Fruit fly (Drosophila melanogaster): ENCODE data around the gene Sec71.

Gene Sec71

dm6 chr2L:13801166-13801565 lies 7.8 kb downstream of the Sec71 start:
- TF ChIP-seq CG17385 (GFP tag; optimal IDR thresholded peaks at IDR 0.05) = peak; percentile 12
- TF ChIP-seq CG18764 (GFP tag; optimal IDR thresholded peaks at IDR 0.05) = no peak
- TF ChIP-seq CG13424 (tag; optimal IDR thresholded peaks at IDR 0.05) = peak; percentile 27
- TF ChIP-seq CG3281 (GFP tag; optimal IDR thresholded peaks at IDR 0.05) = peak; percentile 12
- TF ChIP-seq CG18599 (GFP tag; optimal IDR thresholded peaks at IDR 0.05) = peak; percentile 23
- peak; percentile 50 for TF ChIP-seq CG17359 (tag; optimal IDR thresholded peaks at IDR 0.05)
- TF ChIP-seq CG1233 (GFP tag; optimal IDR thresholded peaks at IDR 0.05) = peak; percentile 11
- TF ChIP-seq ATbp (GFP tag; optimal IDR thresholded peaks at IDR 0.05) = peak; percentile 76
- TF ChIP-seq Fer1 (GFP tag; optimal IDR thresholded peaks at IDR 0.05) = peak; percentile 35
- TF ChIP-seq CrebB (tag; optimal IDR thresholded peaks at IDR 0.05) = peak; percentile 54
- no peak for TF ChIP-seq CG11723 (GFP tag; optimal IDR thresholded peaks at IDR 0.05)
- TF ChIP-seq CG13296 (GFP tag; optimal IDR thresholded peaks at IDR 0.05) = peak; percentile 8
- TF ChIP-seq wek (GFP tag; optimal IDR thresholded peaks at IDR 0.05) = peak; percentile 8
- no peak for TF ChIP-seq Meics (GFP tag; optimal IDR thresholded peaks at IDR 0.05)
- no peak for TF ChIP-seq Spps (tag; optimal IDR thresholded peaks at IDR 0.05)
- peak; percentile 15 for TF ChIP-seq CG7987 (GFP tag; optimal IDR thresholded peaks at IDR 0.05)
- peak; percentile 13 for TF ChIP-seq CG31365 (tag; optimal IDR thresholded peaks at IDR 0.05)
- peak; percentile 21 for TF ChIP-seq CG3407 (GFP tag; optimal IDR thresholded peaks at IDR 0.05)

dm6 chr2L:13802075-13802639 lies 8.8 kb downstream of the Sec71 start:
- peak; percentile 22 for TF ChIP-seq cwo (GFP tag; optimal IDR thresholded peaks at IDR 0.05)
- TF ChIP-seq CG1602 (GFP tag; optimal IDR thresholded peaks at IDR 0.05) = no peak
- TF ChIP-seq row (GFP tag; IDR thresholded peaks at IDR 0.05) = no peak
- TF ChIP-seq CG3281 (GFP tag; optimal IDR thresholded peaks at IDR 0.05) = no peak
- TF ChIP-seq gsb (GFP tag; IDR thresholded peaks at IDR 0.05) = no peak
- TF ChIP-seq Lim3 (GFP tag; IDR thresholded peaks at IDR 0.05) = no peak
- TF ChIP-seq wdn (GFP tag; IDR thresholded peaks at IDR 0.05) = no peak
- no peak for TF ChIP-seq CG17802 (tag; optimal IDR thresholded peaks at IDR 0.05)
- TF ChIP-seq CG10543 (GFP tag; optimal IDR thresholded peaks at IDR 0.05) = peak; percentile 50
- no peak for TF ChIP-seq kay (GFP tag; optimal IDR thresholded peaks at IDR 0.05)
- TF ChIP-seq MBD-R2 (GFP tag; IDR thresholded peaks at IDR 0.05) = no peak
- TF ChIP-seq CG12391 (tag; optimal IDR thresholded peaks at IDR 0.05) = no peak
- TF ChIP-seq Side (GFP tag; optimal IDR thresholded peaks at IDR 0.05) = no peak
- no peak for TF ChIP-seq lab (GFP tag; optimal IDR thresholded peaks at IDR 0.05)
- no peak for TF ChIP-seq al (GFP tag; IDR thresholded peaks at IDR 0.05)
- no peak for TF ChIP-seq CG6272 (GFP tag; IDR thresholded peaks at IDR 0.05)
- TF ChIP-seq chinmo (GFP tag; IDR thresholded peaks at IDR 0.05; ENCODE audit: partially characterized antibody) = peak; percentile 83; the same call in 3 of the 4 replicates
- no peak for TF ChIP-seq CG10366 (GFP tag; IDR thresholded peaks at IDR 0.05)
- TF ChIP-seq NC2α (GFP tag; optimal IDR thresholded peaks at IDR 0.05) = no peak
- no peak for TF ChIP-seq rib (GFP tag; IDR thresholded peaks at IDR 0.05)
- TF ChIP-seq PHDP (tag; optimal IDR thresholded peaks at IDR 0.05) = no peak
- TF ChIP-seq pnt (GFP tag; optimal IDR thresholded peaks at IDR 0.05) = no peak
- TF ChIP-seq CkIIα-i1 (GFP tag; IDR thresholded peaks at IDR 0.05) = no peak
- no peak for TF ChIP-seq CG6854 (GFP tag; optimal IDR thresholded peaks at IDR 0.05)
- no peak for TF ChIP-seq schlank (tag; optimal IDR thresholded peaks at IDR 0.05)
- TF ChIP-seq grau (tag; optimal IDR thresholded peaks at IDR 0.05) = no peak
- TF ChIP-seq CG15269 (tag; optimal IDR thresholded peaks at IDR 0.05) = peak; percentile 13
- peak in 1 of 2 experiments; percentile 45 for TF ChIP-seq Pdp1 (GFP tag; optimal IDR thresholded peaks at IDR 0.05)
- TF ChIP-seq CG10462 (GFP tag; optimal IDR thresholded peaks at IDR 0.05) = no peak
- TF ChIP-seq CG9876 (GFP tag; optimal IDR thresholded peaks at IDR 0.05) = no peak
- no peak for TF ChIP-seq btn (GFP tag; optimal IDR thresholded peaks at IDR 0.05)
- TF ChIP-seq Rx (GFP tag; IDR thresholded peaks at IDR 0.05) = no peak
- TF ChIP-seq CG2120 (GFP tag; optimal IDR thresholded peaks at IDR 0.05) = no peak

All from whole organism, embryonic.